Worm (Caenorhabditis elegans) whole organism, L3 larva: Measurements from ENCODE around the gene W04H10.2.

Source experiments
- R02D3.7 ChIP-seq: fragments of 150-350 bp; optimal IDR thresholded peaks from 2 replicates; lab custom pipeline; 2014; ENCODE audit warnings: missing biosample characterization, missing genetic modification characterization
- ZK546.5 ChIP-seq: sonication (generic microtip); optimal IDR thresholded peaks from 2 replicates; lab custom pipeline; 2017; ENCODE audit warnings: missing biosample characterization, missing genetic modification characterization
- aly-2 ChIP-seq: fragments of 150-350 bp; optimal IDR thresholded peaks from 2 replicates; lab custom pipeline; 2014; ENCODE audit warnings: missing biosample characterization, missing genetic modification characterization
- ama-1 ChIP-seq: fragments of 150-350 bp; optimal IDR thresholded peaks from 2 replicates; lab custom pipeline; 2018
- ceh-16 ChIP-seq: sonication (generic microtip); optimal IDR thresholded peaks from 2 replicates; lab custom pipeline; 2017; ENCODE audit warnings: missing biosample characterization, missing genetic modification characterization
- ceh-28 ChIP-seq: fragments of 150-350 bp; optimal IDR thresholded peaks from 2 replicates; lab custom pipeline; 2014; ENCODE audit warnings: missing biosample characterization, missing genetic modification reagents, missing genetic modification characterization
- ceh-82 ChIP-seq: fragments of 150-350 bp; optimal IDR thresholded peaks from 2 replicates; lab custom pipeline; 2014; ENCODE audit warnings: missing biosample characterization, missing genetic modification characterization
- ceh-9 ChIP-seq: sonication (generic microtip); optimal IDR thresholded peaks from 2 replicates; lab custom pipeline; 2018; ENCODE audit warnings: missing biosample characterization, missing genetic modification characterization
- daf-12 ChIP-seq: fragments of 150-350 bp; optimal IDR thresholded peaks from 2 replicates; lab custom pipeline; 2014; ENCODE audit warnings: missing biosample characterization, missing genetic modification reagents, missing genetic modification characterization
- egl-27 ChIP-seq: sonication (generic microtip); optimal IDR thresholded peaks from 4 replicates; lab custom pipeline; 2017; ENCODE audit warnings: missing biosample characterization, missing genetic modification reagents, missing genetic modification characterization
- egl-5 ChIP-seq: fragments of 150-350 bp; optimal IDR thresholded peaks from 2 replicates; lab custom pipeline; 2017; ENCODE audit warnings: missing biosample characterization, missing genetic modification reagents, missing genetic modification characterization, inconsistent platforms
- elt-1 ChIP-seq: fragments of 150-350 bp; optimal IDR thresholded peaks from 2 replicates; lab custom pipeline; 2014; ENCODE audit warnings: missing biosample characterization, missing genetic modification characterization
- elt-2 ChIP-seq: sonication (generic microtip); optimal IDR thresholded peaks from 2 replicates; lab custom pipeline; 2016; ENCODE audit warnings: missing genetic modification reagents, mild to moderate bottlenecking, missing genetic modification characterization, missing compliant biosample characterization
- elt-3 ChIP-seq, 3 experiments: fragments of 150-350 bp in 1 of 3; sonication (generic microtip) in 2 of 3; optimal IDR thresholded peaks; 2 replicates in 2 of 3; 4 replicates in 1 of 3; lab custom pipeline; 2014 to 2017; ENCODE audit warnings: missing biosample characterization in 3 of 3, missing genetic modification characterization in 3 of 3
- eor-1 ChIP-seq, 2 experiments: fragments of 150-350 bp; optimal IDR thresholded peaks; 2 replicates each; lab custom pipeline; 2014 to 2018; ENCODE audit warnings: missing biosample characterization in 2 of 2, missing genetic modification characterization in 2 of 2
- fkh-10 ChIP-seq: sonication (generic microtip); optimal IDR thresholded peaks from 2 replicates; lab custom pipeline; 2017; ENCODE audit warnings: missing biosample characterization, missing genetic modification reagents, missing genetic modification characterization
- fkh-2 ChIP-seq: fragments of 150-350 bp; optimal IDR thresholded peaks from 2 replicates; lab custom pipeline; 2014; ENCODE audit warnings: missing biosample characterization, missing genetic modification reagents, missing genetic modification characterization
- fos-1 ChIP-seq: fragments of 150-350 bp; optimal IDR thresholded peaks from 2 replicates; lab custom pipeline; 2014; ENCODE audit warnings: missing biosample characterization, missing genetic modification characterization
- hmg-11 ChIP-seq: sonication (generic microtip); optimal IDR thresholded peaks from 2 replicates; lab custom pipeline; 2016; ENCODE audit warnings: missing genetic modification characterization, missing compliant biosample characterization
- jun-1 ChIP-seq: fragments of 150-350 bp; optimal IDR thresholded peaks from 2 replicates; lab custom pipeline; 2014; ENCODE audit warnings: missing biosample characterization, missing genetic modification reagents, missing genetic modification characterization
- lin-15B ChIP-seq: fragments of 150-350 bp; optimal IDR thresholded peaks from 2 replicates; lab custom pipeline; 2014; ENCODE audit warnings: missing biosample characterization, missing genetic modification characterization
- lin-39 ChIP-seq: fragments of 150-350 bp; optimal IDR thresholded peaks from 2 replicates; lab custom pipeline; 2018; ENCODE audit warnings: missing biosample characterization, missing genetic modification reagents, missing genetic modification characterization
- lsy-12 ChIP-seq: sonication (generic microtip); optimal IDR thresholded peaks from 2 replicates; lab custom pipeline; 2016; ENCODE audit warnings: mild to moderate bottlenecking, missing genetic modification characterization, missing compliant biosample characterization
- mdl-1 ChIP-seq: fragments of 150-350 bp; optimal IDR thresholded peaks from 2 replicates; lab custom pipeline; 2014; ENCODE audit warnings: missing biosample characterization, missing genetic modification characterization
- mml-1 ChIP-seq: fragments of 150-350 bp; sonication (generic microtip); optimal IDR thresholded peaks from 3 replicates; lab custom pipeline; 2014; ENCODE audit warnings: missing biosample characterization, missing genetic modification characterization
- nfya-1 ChIP-seq: sonication (generic microtip); optimal IDR thresholded peaks from 2 replicates; lab custom pipeline; 2017; ENCODE audit warnings: missing genetic modification characterization, mild to moderate bottlenecking, missing compliant biosample characterization, antibody characterized with exemption, moderate library complexity; ENCODE audit not compliant: insufficient read depth
- nhr-11 ChIP-seq: fragments of 150-350 bp; optimal IDR thresholded peaks from 2 replicates; lab custom pipeline; 2014; ENCODE audit warnings: missing biosample characterization, missing genetic modification characterization
- nhr-12 ChIP-seq: fragments of 150-350 bp; optimal IDR thresholded peaks from 2 replicates; lab custom pipeline; 2014; ENCODE audit warnings: missing biosample characterization, missing genetic modification characterization
- nhr-23 ChIP-seq: fragments of 150-350 bp; optimal IDR thresholded peaks from 2 replicates; lab custom pipeline; 2014; ENCODE audit warnings: missing biosample characterization, missing genetic modification reagents, missing genetic modification characterization
- nhr-237 ChIP-seq: fragments of 150-350 bp; optimal IDR thresholded peaks from 2 replicates; lab custom pipeline; 2014; ENCODE audit warnings: missing biosample characterization, missing genetic modification characterization
- nhr-25 ChIP-seq: sonication (generic microtip); optimal IDR thresholded peaks from 2 replicates; lab custom pipeline; 2017; ENCODE audit warnings: missing biosample characterization, missing genetic modification characterization
- nhr-28 ChIP-seq: fragments of 150-350 bp; optimal IDR thresholded peaks from 2 replicates; lab custom pipeline; 2014; ENCODE audit warnings: missing biosample characterization, missing genetic modification characterization
- nhr-43 ChIP-seq: sonication (generic microtip); optimal IDR thresholded peaks from 2 replicates; lab custom pipeline; 2016; ENCODE audit warnings: mild to moderate bottlenecking, missing genetic modification characterization, missing compliant biosample characterization; ENCODE audit not compliant: poor library complexity, severe bottlenecking
- nhr-67 ChIP-seq: fragments of 150-350 bp; optimal IDR thresholded peaks from 2 replicates; lab custom pipeline; 2014; ENCODE audit warnings: missing biosample characterization, missing genetic modification characterization
- nhr-76 ChIP-seq: fragments of 150-350 bp; sonication (generic microtip); optimal IDR thresholded peaks from 5 replicates; lab custom pipeline; 2014; ENCODE audit warnings: missing biosample characterization, missing genetic modification characterization
- nhr-77 ChIP-seq: fragments of 150-350 bp; optimal IDR thresholded peaks from 2 replicates; lab custom pipeline; 2014; ENCODE audit warnings: missing biosample characterization, missing genetic modification characterization
- pha-4 ChIP-seq: fragments of 150-350 bp; optimal IDR thresholded peaks from 2 replicates; lab custom pipeline; 2014; ENCODE audit warnings: missing biosample characterization, missing genetic modification reagents, missing genetic modification characterization
- pqm-1 ChIP-seq: fragments of 150-350 bp; optimal IDR thresholded peaks from 2 replicates; lab custom pipeline; 2017; ENCODE audit warnings: missing biosample characterization, missing genetic modification characterization, inconsistent platforms
- sea-2 ChIP-seq: fragments of 150-350 bp; sonication (generic microtip); optimal IDR thresholded peaks from 4 replicates; lab custom pipeline; 2014; ENCODE audit warnings: missing biosample characterization, missing genetic modification reagents, missing genetic modification characterization
- skn-1 ChIP-seq: fragments of 150-350 bp; optimal IDR thresholded peaks from 2 replicates; lab custom pipeline; 2014; ENCODE audit warnings: missing biosample characterization, missing genetic modification characterization
- snpc-4 ChIP-seq: fragments of 150-350 bp; optimal IDR thresholded peaks from 2 replicates; lab custom pipeline; 2014; ENCODE audit warnings: missing biosample characterization, missing genetic modification characterization
- tbx-2 ChIP-seq: sonication (generic microtip); optimal IDR thresholded peaks from 2 replicates; lab custom pipeline; 2016; ENCODE audit warnings: mild to moderate bottlenecking, missing genetic modification characterization, missing compliant biosample characterization
- unc-39 ChIP-seq: sonication (generic microtip); optimal IDR thresholded peaks from 4 replicates; lab custom pipeline; 2017; ENCODE audit warnings: missing biosample characterization, missing genetic modification characterization
- unc-62 ChIP-seq: fragments of 150-350 bp; sonication (generic microtip); optimal IDR thresholded peaks from 4 replicates; lab custom pipeline; 2014; ENCODE audit warnings: missing biosample characterization, missing genetic modification reagents, missing genetic modification characterization
- zag-1 ChIP-seq: fragments of 150-350 bp; optimal IDR thresholded peaks from 2 replicates; lab custom pipeline; 2014; ENCODE audit warnings: missing biosample characterization, missing genetic modification characterization
- ztf-11 ChIP-seq: fragments of 150-350 bp; optimal IDR thresholded peaks from 2 replicates; lab custom pipeline; 2014; ENCODE audit warnings: missing biosample characterization, missing genetic modification characterization
- ztf-4 ChIP-seq: fragments of 150-350 bp; optimal IDR thresholded peaks from 2 replicates; lab custom pipeline; 2014; ENCODE audit warnings: missing biosample characterization, missing genetic modification characterization

Gene W04H10.2

DNA sequence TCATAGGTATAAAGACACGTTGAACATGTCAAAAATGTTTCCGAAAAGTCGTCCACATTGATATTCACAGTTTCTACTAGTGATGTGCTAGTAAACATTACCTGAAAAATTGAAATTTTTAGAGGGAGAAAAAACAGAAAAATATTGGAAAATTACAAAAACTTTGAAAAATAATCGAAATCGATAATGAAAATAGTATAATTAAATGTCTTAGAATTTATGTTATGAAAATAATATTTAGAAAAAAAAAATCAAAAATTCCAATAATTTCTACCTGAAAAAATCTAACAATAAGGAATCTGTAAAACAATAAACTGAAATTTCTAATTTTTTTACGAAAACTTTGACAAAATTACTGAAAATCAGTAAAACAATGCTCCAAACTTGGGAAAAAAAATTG is 3.3 kb upstream of the W04H10.2 start, which contains the start of gene nhl-3:
nhl-3 (minus strand) TSS at position 101 of the 400 bp plus-strand sequence.
- no peak for TF ChIP-seq ceh-82
- TF ChIP-seq nhr-76 (tag; lab: Kevin White, UChicago), result no peak
- no peak for TF ChIP-seq elt-2 (tag; lab: Kevin White, UChicago)
- TF ChIP-seq nhr-237, result no peak
- TF ChIP-seq daf-12 (tag; lab: Kevin White, UChicago), result no peak
- TF ChIP-seq unc-39 (tag; lab: Kevin White, UChicago), result no peak
- no peak for TF ChIP-seq elt-1 (tag; lab: Kevin White, UChicago)
- no peak for TF ChIP-seq nhr-12 (tag; lab: Kevin White, UChicago)
- TF ChIP-seq sea-2, result no peak
- TF ChIP-seq ztf-11 (tag; lab: Kevin White, UChicago), result no peak
- no peak for TF ChIP-seq fkh-2 (tag; lab: Kevin White, UChicago)
- no peak for TF ChIP-seq egl-5
- no peak for TF ChIP-seq pha-4 (tag; lab: Kevin White, UChicago)
- TF ChIP-seq zag-1 (tag; lab: Kevin White, UChicago), result no peak
- TF ChIP-seq hmg-11 (tag; lab: Kevin White, UChicago), result no peak
- no peak for TF ChIP-seq ZK546.5 (tag; lab: Kevin White, UChicago)

DNA sequence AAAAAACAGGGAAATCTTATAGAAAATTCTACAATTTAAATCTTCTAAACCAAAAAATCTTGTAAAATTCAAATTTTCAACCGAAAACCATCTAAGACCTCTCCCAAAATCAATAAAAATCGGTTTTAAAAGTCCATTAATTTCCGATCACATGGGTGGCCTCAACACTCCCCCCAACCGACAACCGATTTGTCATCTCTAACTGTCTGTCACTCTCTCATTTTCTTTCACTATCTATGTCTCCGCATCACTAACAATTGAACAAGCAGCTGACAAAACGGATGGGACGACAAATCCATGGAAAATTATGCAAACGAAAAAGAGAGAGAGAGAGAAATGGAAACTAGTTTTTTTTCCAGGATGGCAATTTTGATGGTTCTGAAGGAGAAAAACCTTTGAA is 2.4 kb upstream of the W04H10.2 start:
- TF ChIP-seq ztf-11 (tag; lab: Kevin White, UChicago) (no peak), aly-2 (tag; lab: Kevin White, UChicago) (no peak), tbx-2 (tag; lab: Kevin White, UChicago) (no peak), nhr-11 (no peak), eor-1 (tag; optimal IDR thresholded peaks at IDR 0.05; lab: Kevin White, UChicago) (no peak), elt-2 (tag; lab: Kevin White, UChicago) (no peak), nhr-28 (no peak), pqm-1 (tag; lab: Kevin White, UChicago) (peak; percentile 8), nhr-23 (tag; lab: Kevin White, UChicago) (peak; percentile 65), nhr-25 (tag; lab: Kevin White, UChicago) (peak; percentile 23), unc-39 (tag; lab: Kevin White, UChicago) (no peak), lin-15B (tag; lab: Kevin White, UChicago) (peak; percentile 17), lin-39 (tag; lab: Kevin White, UChicago) (peak; percentile 94), ama-1 (no peak), nhr-76 (tag; lab: Kevin White, UChicago) (no peak), skn-1 (tag; lab: Kevin White, UChicago) (peak; percentile 28), zag-1 (tag; lab: Kevin White, UChicago) (no peak), egl-27 (no peak), unc-62 (GFP tag; lab: Kevin White, UChicago) (peak; percentile 14), sea-2 (no peak), ceh-9 (no peak), fkh-2 (tag; lab: Kevin White, UChicago) (no peak), nhr-12 (tag; lab: Kevin White, UChicago) (no peak), elt-1 (tag; lab: Kevin White, UChicago) (no peak), egl-5 (peak; percentile 20), R02D3.7 (tag; lab: Kevin White, UChicago) (no peak), nhr-43 (tag; lab: Kevin White, UChicago) (no peak), nhr-237 (no peak), mdl-1 (no peak), ceh-16 (tag; lab: Kevin White, UChicago) (no peak), mml-1 (no peak), nhr-67 (tag; lab: Kevin White, UChicago) (no peak), hmg-11 (tag; lab: Kevin White, UChicago) (peak; percentile 74), nfya-1 (tag; lab: Kevin White, UChicago) (peak; percentile 65), fkh-10 (GFP tag; lab: Kevin White, UChicago) (no peak), lsy-12 (no peak), nhr-77 (tag; lab: Kevin White, UChicago) (no peak), snpc-4 (tag; lab: Kevin White, UChicago) (peak; percentile 92), ZK546.5 (tag; lab: Kevin White, UChicago) (no peak), ceh-28 (tag; lab: Kevin White, UChicago) (peak; percentile 19), jun-1 (no peak), ceh-82 (no peak), daf-12 (tag; lab: Kevin White, UChicago) (no peak), pha-4 (tag; lab: Kevin White, UChicago) (peak; percentile 34), elt-3 (tag; optimal IDR thresholded peaks at IDR 0.05; lab: Kevin White, UChicago) (no peak), fos-1 (tag; lab: Kevin White, UChicago) (no peak), ztf-4 (tag; lab: Kevin White, UChicago) (no peak)
- TF ChIP-seq, all 47 proteins: peak for 13
